Worm (Caenorhabditis elegans): ENCODE measurements around the gene bath-19.

- TF ChIP-seq pag-3 (tag; optimal IDR thresholded peaks at IDR 0.05; ENCODE audit: borderline replicate concordance) (no peak), pha-4 (tag; optimal IDR thresholded peaks at IDR 0.05) (no peak), nhr-11 (tag; optimal IDR thresholded peaks at IDR 0.05) (no peak), ama-1 (optimal IDR thresholded peaks at IDR 0.05) (no peak), mec-3 (tag; optimal IDR thresholded peaks at IDR 0.05; ENCODE audit: borderline replicate concordance) (no peak), ceh-18 (tag; optimal IDR thresholded peaks at IDR 0.05) (no peak), sox-2 (GFP tag; IDR thresholded peaks at IDR 0.05) (no peak)
These were observed 48.0 kb upstream of the bath-19 start for ce11 chrII:2087206-2087605.
